Worm (Caenorhabditis elegans) whole organism, early embryonic: ENCODE results near the gene ctsa-4.2.

ENCODE experiments used
- B0310.2 ChIP-seq: sonication (generic microtip); optimal IDR thresholded peaks from 2 replicates; lab custom pipeline; 2016; ENCODE audit warnings: mild to moderate bottlenecking, missing genetic modification characterization, missing compliant biosample characterization
- F13C5.2 ChIP-seq: sonication (generic microtip); optimal IDR thresholded peaks from 2 replicates; lab custom pipeline; 2017; ENCODE audit warnings: mild to moderate bottlenecking, missing genetic modification characterization, inconsistent platforms, missing compliant biosample characterization
- aly-1 ChIP-seq: sonication (generic microtip); optimal IDR thresholded peaks from 2 replicates; lab custom pipeline; 2016; ENCODE audit warnings: missing genetic modification characterization, missing compliant biosample characterization
- ama-1 ChIP-seq: fragments of 150-350 bp; optimal IDR thresholded peaks from 2 replicates; lab custom pipeline; 2014
- ceh-13 ChIP-seq: fragments of 200-800 bp; sonication (Bioruptor generic); optimal IDR thresholded peaks from 2 replicates; lab custom pipeline; 2018; ENCODE audit warnings: mild to moderate bottlenecking, missing genetic modification characterization, missing compliant biosample characterization
- ceh-36 ChIP-seq: sonication (generic microtip); optimal IDR thresholded peaks from 2 replicates; lab custom pipeline; 2016; ENCODE audit warnings: missing genetic modification characterization, inconsistent platforms, missing compliant biosample characterization
- ets-7 ChIP-seq: sonication (generic microtip); optimal IDR thresholded peaks from 2 replicates; lab custom pipeline; 2016; ENCODE audit warnings: missing genotype, missing genetic modification characterization, missing compliant biosample characterization
- flt-1 ChIP-seq: fragments of 200-800 bp; sonication (Bioruptor generic); IDR thresholded peaks from 2 replicates; pipeline ENCODE4 v1.3.6; 2022; ENCODE audit warnings: missing genetic modification characterization, missing compliant biosample characterization
- hmbx-1 ChIP-seq: sonication (generic microtip); optimal IDR thresholded peaks from 2 replicates; lab custom pipeline; 2016; ENCODE audit warnings: mild to moderate bottlenecking, missing genetic modification characterization, missing compliant biosample characterization
- hmg-4 ChIP-seq: fragments of 200-800 bp; sonication (Bioruptor generic); optimal IDR thresholded peaks from 2 replicates; lab custom pipeline; 2018; ENCODE audit warnings: mild to moderate bottlenecking, missing genetic modification characterization, missing compliant biosample characterization
- hnd-1 ChIP-seq: sonication (generic microtip); optimal IDR thresholded peaks from 2 replicates; lab custom pipeline; 2016; ENCODE audit warnings: missing genetic modification characterization, missing compliant biosample characterization
- pes-1 ChIP-seq: fragments of 200-800 bp; sonication (Bioruptor generic); IDR thresholded peaks from 2 replicates; pipeline ENCODE4 v1.3.6; 2022; ENCODE audit warnings: missing genetic modification reagents, missing genetic modification characterization, missing compliant biosample characterization
- scrt-1 ChIP-seq: fragments of 200-800 bp; sonication (Bioruptor generic); IDR thresholded peaks from 2 replicates; pipeline ENCODE4 v1.3.6; 2022; ENCODE audit warnings: missing genetic modification characterization, missing compliant biosample characterization
- sea-1 ChIP-seq: fragments of 200-800 bp; sonication (Bioruptor generic); conservative IDR thresholded peaks from 2 replicates; pipeline ENCODE4 v1.3.6; 2022; ENCODE audit warnings: missing genetic modification characterization, missing compliant biosample characterization
- tbx-11 ChIP-seq: fragments of 200-800 bp; sonication (Bioruptor generic); IDR thresholded peaks from 2 replicates; pipeline ENCODE4 v1.3.6; 2022; ENCODE audit warnings: missing genetic modification characterization, missing compliant biosample characterization
- tbx-37 ChIP-seq: fragments of 200-800 bp; sonication (Bioruptor generic); conservative IDR thresholded peaks from 2 replicates; pipeline ENCODE4 v1.3.6; 2022; ENCODE audit warnings: missing genetic modification reagents, missing genetic modification characterization, missing compliant biosample characterization
- tra-4 ChIP-seq: sonication (generic microtip); optimal IDR thresholded peaks from 2 replicates; lab custom pipeline; 2017; ENCODE audit warnings: missing genetic modification characterization, missing compliant biosample characterization

ctsa-4.2 gene

ce11 chrIII:6589499-6589898, 22.8 kb upstream of the ctsa-4.2 start:
- TF ChIP-seq sea-1 (GFP tag; lab: Robert Waterston, UW) (no peak), tbx-11 (no peak), pes-1 (GFP tag; lab: Robert Waterston, UW) (no peak), flt-1 (GFP tag; lab: Robert Waterston, UW) (no peak), ceh-36 (tag; lab: Kevin White, UChicago) (no peak), ama-1 (lab: Kevin White, UChicago) (no peak), B0310.2 (tag; lab: Kevin White, UChicago) (no peak), hnd-1 (tag; lab: Kevin White, UChicago) (no peak), ceh-13 (GFP tag; lab: Kevin White, UChicago) (no peak)

ce11 chrIII:6592075-6592474, 20.3 kb upstream of the ctsa-4.2 start, which contains the start of gene F20H11.1:
F20H11.1 (minus strand) TSS chrIII:6592175.
- no peak for TF ChIP-seq tbx-11
- TF ChIP-seq scrt-1 (GFP tag; lab: Robert Waterston, UW): no peak
- TF ChIP-seq hmg-4: no peak
- no peak for TF ChIP-seq flt-1 (GFP tag; lab: Robert Waterston, UW)
- TF ChIP-seq sea-1 (GFP tag; lab: Robert Waterston, UW): no peak
- TF ChIP-seq ceh-13 (GFP tag; lab: Kevin White, UChicago): no peak
- no peak for TF ChIP-seq B0310.2 (tag; lab: Kevin White, UChicago)
- no peak for TF ChIP-seq aly-1
- no peak for TF ChIP-seq hnd-1 (tag; lab: Kevin White, UChicago)
- TF ChIP-seq tra-4 (tag; lab: Kevin White, UChicago): no peak
- TF ChIP-seq ama-1 (lab: Kevin White, UChicago): no peak
- TF ChIP-seq pes-1 (GFP tag; lab: Robert Waterston, UW): no peak
- no peak for TF ChIP-seq hmbx-1
- no peak for TF ChIP-seq tbx-37 (GFP tag; lab: Robert Waterston, UW)
- no peak for TF ChIP-seq F13C5.2 (tag; lab: Kevin White, UChicago)
- no peak for TF ChIP-seq ets-7 (tag; lab: Kevin White, UChicago)
- no peak for TF ChIP-seq ceh-36 (tag; lab: Kevin White, UChicago)

ce11 chrIII:6594069-6594468, 18.3 kb upstream of the ctsa-4.2 start:
- TF ChIP-seq ceh-36 (tag; lab: Kevin White, UChicago) (no peak), tbx-11 (no peak), sea-1 (GFP tag; lab: Robert Waterston, UW) (no peak), tra-4 (tag; lab: Kevin White, UChicago) (no peak), hmbx-1 (no peak), tbx-37 (GFP tag; lab: Robert Waterston, UW) (no peak), B0310.2 (tag; lab: Kevin White, UChicago) (no peak), pes-1 (GFP tag; lab: Robert Waterston, UW) (no peak), hmg-4 (no peak), scrt-1 (GFP tag; lab: Robert Waterston, UW) (no peak), F13C5.2 (tag; lab: Kevin White, UChicago) (no peak), ama-1 (lab: Kevin White, UChicago) (no peak), ets-7 (tag; lab: Kevin White, UChicago) (no peak), aly-1 (no peak)

- no peak for TF ChIP-seq F13C5.2 (tag; lab: Kevin White, UChicago)
- no peak for TF ChIP-seq tbx-11
- no peak for TF ChIP-seq aly-1
- TF ChIP-seq flt-1 (GFP tag; lab: Robert Waterston, UW): no peak
- no peak for TF ChIP-seq scrt-1 (GFP tag; lab: Robert Waterston, UW)
- TF ChIP-seq tra-4 (tag; lab: Kevin White, UChicago): no peak
- TF ChIP-seq tbx-37 (GFP tag; lab: Robert Waterston, UW): no peak
- TF ChIP-seq ets-7 (tag; lab: Kevin White, UChicago): no peak
- TF ChIP-seq sea-1 (GFP tag; lab: Robert Waterston, UW): no peak
- no peak for TF ChIP-seq B0310.2 (tag; lab: Kevin White, UChicago)
- TF ChIP-seq ama-1 (lab: Kevin White, UChicago): no peak
- no peak for TF ChIP-seq ceh-13 (GFP tag; lab: Kevin White, UChicago)
- no peak for TF ChIP-seq hmg-4
- no peak for TF ChIP-seq ceh-36 (tag; lab: Kevin White, UChicago)
- no peak for TF ChIP-seq hmbx-1
- no peak for TF ChIP-seq hnd-1 (tag; lab: Kevin White, UChicago)
- TF ChIP-seq pes-1 (GFP tag; lab: Robert Waterston, UW): no peak
Observed at ce11 chrIII:6601073-6601472, 11.3 kb upstream of the ctsa-4.2 start, which contains the start of gene let-765. let-765 (minus strand) TSS chrIII:6601173.

- TF ChIP-seq ets-7 (tag; lab: Kevin White, UChicago) (no peak), tra-4 (tag; lab: Kevin White, UChicago) (no peak), ceh-36 (tag; lab: Kevin White, UChicago) (no peak), F13C5.2 (tag; lab: Kevin White, UChicago) (no peak), hnd-1 (tag; lab: Kevin White, UChicago) (no peak), pes-1 (GFP tag; lab: Robert Waterston, UW) (no peak), ama-1 (lab: Kevin White, UChicago) (no peak), sea-1 (GFP tag; lab: Robert Waterston, UW) (no peak), tbx-11 (no peak), hmbx-1 (no peak), aly-1 (no peak)
Observed at ce11 chrIII:6603185-6603584, 9.1 kb upstream of the ctsa-4.2 start.

ce11 chrIII:6604317-6604716, 8.0 kb upstream of the ctsa-4.2 start:
- TF ChIP-seq ama-1 (lab: Kevin White, UChicago) (no peak), sea-1 (GFP tag; lab: Robert Waterston, UW) (no peak), tra-4 (tag; lab: Kevin White, UChicago) (no peak), B0310.2 (tag; lab: Kevin White, UChicago) (no peak), hmbx-1 (no peak), hmg-4 (no peak)

- TF ChIP-seq hmg-4 (no peak), ama-1 (lab: Kevin White, UChicago) (no peak), ceh-13 (GFP tag; lab: Kevin White, UChicago) (no peak), tra-4 (tag; lab: Kevin White, UChicago) (no peak), aly-1 (no peak), hnd-1 (tag; lab: Kevin White, UChicago) (no peak), B0310.2 (tag; lab: Kevin White, UChicago) (no peak), tbx-11 (no peak), flt-1 (GFP tag; lab: Robert Waterston, UW) (no peak), tbx-37 (GFP tag; lab: Robert Waterston, UW) (no peak), ets-7 (tag; lab: Kevin White, UChicago) (no peak), sea-1 (GFP tag; lab: Robert Waterston, UW) (no peak), F13C5.2 (tag; lab: Kevin White, UChicago) (no peak), hmbx-1 (no peak)
Observed at ce11 chrIII:6605442-6605992, 6.8 kb upstream of the ctsa-4.2 start.
